Worm (Caenorhabditis elegans) whole organism, L4/young adult: ENCODE measurements around the gene nhr-135.

Experiments used
- W03F9.2 ChIP-seq: fragments of 150-350 bp; optimal IDR thresholded peaks from 2 replicates; lab custom pipeline; 2014; ENCODE audit warnings: missing biosample characterization, missing genetic modification characterization
- dao-5 ChIP-seq: sonication (generic microtip); optimal IDR thresholded peaks from 2 replicates; lab custom pipeline; 2016; ENCODE audit warnings: missing genotype, missing genetic modification characterization, moderate library complexity, missing compliant biosample characterization
- him-1 ChIP-seq: sonication (generic microtip); optimal IDR thresholded peaks from 2 replicates; lab custom pipeline; 2016; ENCODE audit warnings: missing genotype, missing genetic modification reagents, missing genetic modification characterization, missing compliant biosample characterization

DNA sequence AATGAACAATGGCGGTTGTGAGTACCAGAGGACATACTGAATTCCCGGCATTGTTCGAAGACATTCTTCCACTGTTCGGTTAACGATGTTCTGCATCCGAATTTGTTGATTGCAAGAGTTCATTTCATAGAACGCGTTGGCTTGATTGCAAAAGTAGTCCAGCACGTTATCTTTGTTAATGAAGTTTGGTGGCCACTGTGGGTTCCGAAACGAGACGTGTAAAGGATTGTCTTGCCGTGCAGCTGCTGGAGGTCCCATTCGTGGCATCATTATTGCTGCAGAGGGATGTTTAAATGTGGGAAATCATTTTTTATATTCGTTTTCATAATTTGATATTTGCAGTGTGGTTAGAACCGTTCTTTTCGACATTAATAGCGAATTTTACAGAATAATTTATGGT lies 34.2 kb downstream of the nhr-135 start, which contains the start of gene mdt-6:
- TF ChIP-seq him-1 (tag; lab: Kevin White, UChicago) (no peak), dao-5 (no peak), W03F9.2 (tag; lab: Kevin White, UChicago) (no peak)
